Worm (Caenorhabditis elegans): Measurements from ENCODE around the gene R02D5.1.

ce11 chrV:14519268-14519667 is 11.2 kb downstream of the R02D5.1 start, which contains the start of gene R02D5.8:
- no peak for TF ChIP-seq T22C8.4 (GFP tag; IDR thresholded peaks at IDR 0.05)
- no peak for TF ChIP-seq med-1 (GFP tag; optimal IDR thresholded peaks at IDR 0.05; ENCODE audit: insufficient read depth)
- TF ChIP-seq ztf-23 (GFP tag; IDR thresholded peaks at IDR 0.05), result no peak
- no peak for TF ChIP-seq tab-1 (GFP tag; IDR thresholded peaks at IDR 0.05)
- no peak for TF ChIP-seq ztf-29 (GFP tag; IDR thresholded peaks at IDR 0.05)
